Fruit fly (Drosophila melanogaster) whole organism, pupa: ENCODE measurements around the gene Nna1.

Source experiments
- CG12605 ChIP-seq: fragments of 200-800 bp; sonication (Bioruptor generic); IDR thresholded peaks from 2 replicates; pipeline ENCODE4 v1.3.6; 2022; ENCODE audit warnings: missing biosample characterization, missing genetic modification characterization
- CG14655 ChIP-seq: fragments of 200-800 bp; sonication (Bioruptor generic); optimal IDR thresholded peaks from 3 replicates; lab custom pipeline; 2017; ENCODE audit warnings: mild to moderate bottlenecking, missing biosample characterization, missing genetic modification reagents, missing genetic modification characterization
- CG15710 ChIP-seq: fragments of 200-800 bp; sonication (Bioruptor generic); optimal IDR thresholded peaks from 2 replicates; lab custom pipeline; 2018; ENCODE audit warnings: missing biosample characterization, mild to moderate bottlenecking, missing genetic modification characterization, moderate library complexity
- CG32121 ChIP-seq: fragments of 200-800 bp; sonication (Bioruptor generic); IDR thresholded peaks from 2 replicates; pipeline ENCODE4 v1.3.6; 2022; ENCODE audit warnings: missing biosample characterization, missing genetic modification characterization
- CG9948 ChIP-seq: fragments of 200-800 bp; sonication (Bioruptor generic); optimal IDR thresholded peaks from 2 replicates; lab custom pipeline; 2018; ENCODE audit warnings: missing biosample characterization, mild to moderate bottlenecking, missing genetic modification characterization, moderate library complexity
- EcR ChIP-seq: fragments of 200-800 bp; sonication (Bioruptor generic); optimal IDR thresholded peaks from 3 replicates; lab custom pipeline; 2019; ENCODE audit warnings: missing biosample characterization, missing genetic modification characterization, mild to moderate bottlenecking, moderate library complexity, missing genetic modification reagents
- Pif1B ChIP-seq: fragments of 200-800 bp; sonication (Bioruptor generic); optimal IDR thresholded peaks from 3 replicates; lab custom pipeline; 2016; ENCODE audit warnings: missing biosample characterization, missing genetic modification characterization

- TF ChIP-seq CG9948 (no peak), Pif1B (GFP tag; lab: Kevin White, UChicago) (no peak), CG32121 (GFP tag; lab: Robert Waterston, UW) (no peak), EcR (GFP tag; lab: Kevin White, UChicago) (no peak), CG12605 (GFP tag; lab: Robert Waterston, UW) (no peak), CG15710 (no peak), CG14655 (no peak)
Measured at dm6 chrX:13646175-13646574, 45.9 kb upstream of the Nna1 start.
